Worm (Caenorhabditis elegans) whole organism, L1 larva: ENCODE results near the gene F53E10.6.
A peak's percentile ranks its signal among the peaks of the same experiment; 100 is the strongest.

Experiments
- C04F5.9 ChIP-seq: sonication (generic microtip); optimal IDR thresholded peaks from 2 replicates; lab custom pipeline; 2016; ENCODE audit warnings: missing genetic modification characterization, missing compliant biosample characterization
- C16A3.4 ChIP-seq: fragments of 150-350 bp; optimal IDR thresholded peaks from 2 replicates; lab custom pipeline; 2014; ENCODE audit warnings: missing biosample characterization, missing genetic modification characterization
- C34B4.2 ChIP-seq: sonication (generic microtip); optimal IDR thresholded peaks from 2 replicates; lab custom pipeline; 2017; ENCODE audit warnings: mild to moderate bottlenecking, missing genetic modification characterization, missing compliant biosample characterization
- alr-1 ChIP-seq: fragments of 200-800 bp; sonication (Bioruptor generic); optimal IDR thresholded peaks from 2 replicates; lab custom pipeline; 2018; ENCODE audit warnings: borderline replicate concordance, mild to moderate bottlenecking, missing genetic modification characterization, missing compliant biosample characterization
- aly-2 ChIP-seq: fragments of 150-350 bp; optimal IDR thresholded peaks from 2 replicates; lab custom pipeline; 2014; ENCODE audit warnings: missing biosample characterization, missing genetic modification characterization
- ceh-8 ChIP-seq: fragments of 200-800 bp; sonication (Bioruptor generic); optimal IDR thresholded peaks from 2 replicates; lab custom pipeline; 2018; ENCODE audit warnings: mild to moderate bottlenecking, missing genetic modification characterization, moderate library complexity, missing compliant biosample characterization
- ceh-88 ChIP-seq: fragments of 200-800 bp; sonication (Bioruptor generic); IDR thresholded peaks from 2 replicates; pipeline ENCODE4 v1.3.6; 2022; ENCODE audit warnings: missing genetic modification characterization, missing compliant biosample characterization
- ces-1 ChIP-seq: fragments of 150-350 bp; optimal IDR thresholded peaks from 2 replicates; lab custom pipeline; 2014; ENCODE audit warnings: missing biosample characterization, missing genetic modification reagents, missing genetic modification characterization
- dsc-1 ChIP-seq: sonication (generic microtip); optimal IDR thresholded peaks from 2 replicates; lab custom pipeline; 2016; ENCODE audit warnings: mild to moderate bottlenecking, missing genetic modification characterization, missing compliant biosample characterization
- efl-1 ChIP-seq, 4 experiments: fragments of 150-350 bp; optimal IDR thresholded peaks in 3 of 4; peaks in 1 of 4; 1 replicate in 1 of 4; 2 replicates in 3 of 4; lab custom pipeline; 2014; ENCODE audit warnings: missing biosample characterization in 2 of 4, missing genetic modification characterization in 2 of 4, missing genetic modification reagents in 2 of 4
- efl-3 ChIP-seq: fragments of 200-800 bp; sonication (Bioruptor generic); optimal IDR thresholded peaks from 2 replicates; lab custom pipeline; 2018; ENCODE audit warnings: mild to moderate bottlenecking, missing genetic modification characterization, missing compliant biosample characterization
- elt-2 ChIP-seq: sonication (generic microtip); optimal IDR thresholded peaks from 2 replicates; lab custom pipeline; 2016; ENCODE audit warnings: missing genetic modification characterization, mild to moderate bottlenecking, inconsistent platforms, missing compliant biosample characterization, missing genetic modification reagents
- elt-3 ChIP-seq, 6 experiments: fragments of 150-350 bp in 1 of 6; sonication (generic microtip); optimal IDR thresholded peaks; 2 replicates each; lab custom pipeline; 2017 to 2018; ENCODE audit warnings: missing biosample characterization in 6 of 6, missing genetic modification characterization in 6 of 6, inconsistent platforms in 1 of 6
- ets-5 ChIP-seq: fragments of 200-800 bp; sonication (Bioruptor generic); IDR thresholded peaks from 2 replicates; pipeline ENCODE4 v1.3.6; 2022; ENCODE audit warnings: missing genetic modification characterization, missing compliant biosample characterization
- grh-1 ChIP-seq: fragments of 200-800 bp; sonication (Bioruptor generic); IDR thresholded peaks from 2 replicates; pipeline ENCODE4 v1.3.6; 2022; ENCODE audit warnings: missing genetic modification reagents, missing genetic modification characterization, missing compliant biosample characterization
- hlh-17 ChIP-seq: fragments of 200-800 bp; sonication (Bioruptor generic); optimal IDR thresholded peaks from 2 replicates; lab custom pipeline; 2018; ENCODE audit warnings: missing genetic modification characterization, mild to moderate bottlenecking, missing compliant biosample characterization, moderate library complexity, borderline replicate concordance
- hlh-4 ChIP-seq: sonication (generic microtip); optimal IDR thresholded peaks from 2 replicates; lab custom pipeline; 2016; ENCODE audit warnings: mild to moderate bottlenecking, missing genetic modification characterization, missing compliant biosample characterization
- hpl-2 ChIP-seq: fragments of 150-350 bp; optimal IDR thresholded peaks from 2 replicates; lab custom pipeline; 2014; ENCODE audit warnings: missing biosample characterization, missing genetic modification reagents, missing genetic modification characterization
- jun-1 ChIP-seq: fragments of 150-350 bp; optimal IDR thresholded peaks from 2 replicates; lab custom pipeline; 2014; ENCODE audit warnings: missing biosample characterization, missing genetic modification reagents, missing genetic modification characterization
- lin-13 ChIP-seq: fragments of 150-350 bp; optimal IDR thresholded peaks from 2 replicates; lab custom pipeline; 2014; ENCODE audit warnings: missing biosample characterization, missing genetic modification reagents, missing genetic modification characterization
- lin-14 ChIP-seq: fragments of 200-800 bp; sonication (Bioruptor generic); optimal IDR thresholded peaks from 2 replicates; lab custom pipeline; 2018; ENCODE audit warnings: mild to moderate bottlenecking, missing genetic modification characterization, moderate library complexity, missing compliant biosample characterization
- lin-39 ChIP-seq: fragments of 150-350 bp; optimal IDR thresholded peaks from 2 replicates; lab custom pipeline; 2014; ENCODE audit warnings: missing biosample characterization, missing genetic modification reagents, missing genetic modification characterization
- lir-3 ChIP-seq: sonication (generic microtip); optimal IDR thresholded peaks from 2 replicates; lab custom pipeline; 2016; ENCODE audit warnings: mild to moderate bottlenecking, missing genetic modification characterization, moderate library complexity, missing compliant biosample characterization; ENCODE audit not compliant: poor library complexity
- lsy-2 ChIP-seq, 2 experiments: fragments of 150-350 bp; optimal IDR thresholded peaks; 2 replicates each; lab custom pipeline; 2014; ENCODE audit warnings: missing biosample characterization in 2 of 2, missing genetic modification characterization in 2 of 2
- mab-9 ChIP-seq: fragments of 200-800 bp; sonication (Bioruptor generic); IDR thresholded peaks from 2 replicates; pipeline ENCODE4 v1.3.6; 2022; ENCODE audit warnings: missing genetic modification reagents, missing genetic modification characterization, missing compliant biosample characterization
- mef-2 ChIP-seq: fragments of 150-350 bp; optimal IDR thresholded peaks from 2 replicates; lab custom pipeline; 2014; ENCODE audit warnings: missing biosample characterization, missing genetic modification characterization
- mep-1 ChIP-seq: fragments of 150-350 bp; optimal IDR thresholded peaks from 2 replicates; lab custom pipeline; 2014; ENCODE audit warnings: missing biosample characterization, missing genetic modification characterization
- nhr-11 ChIP-seq: fragments of 150-350 bp; optimal IDR thresholded peaks from 2 replicates; lab custom pipeline; 2014; ENCODE audit warnings: missing biosample characterization, missing genetic modification characterization
- nhr-12 ChIP-seq: sonication (generic microtip); optimal IDR thresholded peaks from 2 replicates; lab custom pipeline; 2017; ENCODE audit warnings: missing biosample characterization, missing genetic modification characterization
- nhr-19 ChIP-seq: fragments of 200-800 bp; sonication (Bioruptor generic); conservative IDR thresholded peaks from 2 replicates; pipeline ENCODE4 v1.3.6; 2022; ENCODE audit warnings: missing genetic modification characterization, missing compliant biosample characterization
- nhr-237 ChIP-seq: fragments of 150-350 bp; optimal IDR thresholded peaks from 2 replicates; lab custom pipeline; 2014; ENCODE audit warnings: missing biosample characterization, missing genetic modification characterization
- nhr-47 ChIP-seq: sonication (generic microtip); optimal IDR thresholded peaks from 2 replicates; lab custom pipeline; 2016; ENCODE audit warnings: mild to moderate bottlenecking, missing genetic modification characterization, moderate library complexity, missing compliant biosample characterization
- nhr-76 ChIP-seq: sonication (generic microtip); optimal IDR thresholded peaks from 2 replicates; lab custom pipeline; 2017; ENCODE audit warnings: missing biosample characterization, missing genetic modification characterization
- nhr-84 ChIP-seq: sonication (generic microtip); optimal IDR thresholded peaks from 2 replicates; lab custom pipeline; 2017; ENCODE audit warnings: missing biosample characterization, missing genetic modification characterization
- nhr-85 ChIP-seq: sonication (generic microtip); peaks from one replicate; lab custom pipeline; 2016; ENCODE audit warnings: missing genetic modification characterization, inconsistent platforms, missing compliant biosample characterization
- pag-3 ChIP-seq: sonication (generic microtip); optimal IDR thresholded peaks from 2 replicates; lab custom pipeline; 2017; ENCODE audit warnings: missing genetic modification characterization, mild to moderate bottlenecking, missing compliant biosample characterization, antibody characterized with exemption, borderline replicate concordance; ENCODE audit not compliant: insufficient read depth
- pqm-1 ChIP-seq: sonication (generic microtip); optimal IDR thresholded peaks from 3 replicates; lab custom pipeline; 2017; ENCODE audit warnings: missing biosample characterization, missing genetic modification characterization
- rnt-1 ChIP-seq: sonication (generic microtip); optimal IDR thresholded peaks from 2 replicates; lab custom pipeline; 2016; ENCODE audit warnings: mild to moderate bottlenecking, missing genetic modification characterization, moderate library complexity, missing compliant biosample characterization
- skn-1 ChIP-seq: fragments of 150-350 bp; optimal IDR thresholded peaks from 2 replicates; lab custom pipeline; 2014; ENCODE audit warnings: missing biosample characterization, missing genetic modification characterization
- snu-23 ChIP-seq: sonication (generic microtip); optimal IDR thresholded peaks from 2 replicates; lab custom pipeline; 2016; ENCODE audit warnings: missing genetic modification characterization, missing compliant biosample characterization
- sox-4 ChIP-seq: sonication (generic microtip); optimal IDR thresholded peaks from 2 replicates; lab custom pipeline; 2016; ENCODE audit warnings: missing genetic modification characterization, missing compliant biosample characterization
- sptf-1 ChIP-seq: fragments of 150-350 bp; optimal IDR thresholded peaks from 2 replicates; lab custom pipeline; 2014; ENCODE audit warnings: missing biosample characterization, missing genetic modification characterization
- swsn-7 ChIP-seq: sonication (generic microtip); optimal IDR thresholded peaks from 2 replicates; lab custom pipeline; 2016; ENCODE audit warnings: missing genetic modification characterization, missing compliant biosample characterization
- tbx-2 ChIP-seq: sonication (generic microtip); optimal IDR thresholded peaks from 2 replicates; lab custom pipeline; 2016; ENCODE audit warnings: missing genetic modification characterization, missing compliant biosample characterization
- tlp-1 ChIP-seq: fragments of 150-350 bp; optimal IDR thresholded peaks from 2 replicates; lab custom pipeline; 2014; ENCODE audit warnings: missing biosample characterization, missing genetic modification characterization
- unc-130 ChIP-seq: fragments of 150-350 bp; optimal IDR thresholded peaks from 2 replicates; lab custom pipeline; 2017; ENCODE audit warnings: missing biosample characterization, missing genetic modification characterization, inconsistent platforms
- unc-30 ChIP-seq: sonication (generic microtip); optimal IDR thresholded peaks from 2 replicates; lab custom pipeline; 2017; ENCODE audit warnings: missing biosample characterization, missing genetic modification characterization
- unc-86 ChIP-seq: sonication (generic microtip); optimal IDR thresholded peaks from 2 replicates; lab custom pipeline; 2016; ENCODE audit warnings: missing genetic modification characterization, missing compliant biosample characterization
- zag-1 ChIP-seq: fragments of 150-350 bp; optimal IDR thresholded peaks from 2 replicates; lab custom pipeline; 2014; ENCODE audit warnings: missing biosample characterization, missing genetic modification characterization
- zip-4 ChIP-seq: fragments of 200-800 bp; sonication (Bioruptor generic); optimal IDR thresholded peaks from 2 replicates; lab custom pipeline; 2018; ENCODE audit warnings: mild to moderate bottlenecking, missing genetic modification characterization, moderate library complexity, missing compliant biosample characterization
- ztf-11 ChIP-seq, 2 experiments: sonication (generic microtip); optimal IDR thresholded peaks; 2 replicates each; lab custom pipeline; 2016 to 2017; ENCODE audit warnings: missing genetic modification characterization in 2 of 2, missing biosample characterization in 1 of 2, missing compliant biosample characterization in 1 of 2
- ztf-4 ChIP-seq: fragments of 150-350 bp; optimal IDR thresholded peaks from 2 replicates; lab custom pipeline; 2014; ENCODE audit warnings: missing biosample characterization, missing genetic modification characterization

The F53E10.6 gene

ce11 chrV:2614986-2615687, 12.3 kb upstream of the F53E10.6 start, which contains the start of gene F53E10.1 (continued):
- TF ChIP-seq lin-13 (peak; percentile 12), C34B4.2 (tag; lab: Kevin White, UChicago) (no peak), rnt-1 (tag; lab: Kevin White, UChicago) (peak; percentile 58), nhr-84 (tag; lab: Kevin White, UChicago) (no peak), skn-1 (tag; lab: Kevin White, UChicago) (peak; percentile 75), sptf-1 (tag; lab: Kevin White, UChicago) (no peak), alr-1 (tag; lab: Kevin White, UChicago) (no peak), C16A3.4 (tag; lab: Kevin White, UChicago) (no peak), ztf-11 (tag; optimal IDR thresholded peaks at IDR 0.05; lab: Kevin White, UChicago) (no peak), nhr-12 (tag; lab: Kevin White, UChicago) (no peak), elt-2 (peak; percentile 26), nhr-76 (tag; lab: Kevin White, UChicago) (no peak), efl-1 (optimal IDR thresholded peaks at IDR 0.05; lab: Kevin White, UChicago) (peak; percentile 47 to 58), efl-1 (GFP tag; optimal IDR thresholded peaks at IDR 0.05 in 1 of 2; lab: Kevin White, UChicago) (peak; percentile 44 to 93), unc-30 (tag; lab: Kevin White, UChicago) (no peak), nhr-11 (tag; lab: Kevin White, UChicago) (no peak), aly-2 (tag; lab: Kevin White, UChicago) (no peak), mef-2 (tag; lab: Kevin White, UChicago) (no peak), lin-14 (peak; percentile 82), ces-1 (GFP tag; lab: Kevin White, UChicago) (no peak), dsc-1 (tag; lab: Kevin White, UChicago) (no peak), pqm-1 (no peak), pag-3 (tag; lab: Kevin White, UChicago) (no peak), nhr-47 (tag; lab: Kevin White, UChicago) (no peak), unc-130 (tag; lab: Kevin White, UChicago) (peak; percentile 20), snu-23 (peak; percentile 80), ceh-8 (GFP tag; lab: Kevin White, UChicago) (no peak), nhr-85 (peak; percentile 94), jun-1 (tag; lab: Kevin White, UChicago) (no peak), mab-9 (GFP tag; lab: Robert Waterston, UW) (no peak), hpl-2 (GFP tag; lab: Kevin White, UChicago) (no peak), zag-1 (tag; lab: Kevin White, UChicago) (no peak), tbx-2 (tag; lab: Kevin White, UChicago) (peak; percentile 56), hlh-4 (tag; lab: Kevin White, UChicago) (no peak), ztf-4 (tag; lab: Kevin White, UChicago) (no peak), hlh-17 (no peak), mep-1 (tag; lab: Kevin White, UChicago) (peak; percentile 52), efl-3 (no peak), zip-4 (no peak), C04F5.9 (no peak), ets-5 (GFP tag; lab: Robert Waterston, UW) (no peak), unc-86 (tag; lab: Kevin White, UChicago) (no peak), nhr-237 (no peak), lsy-2 (tag; optimal IDR thresholded peaks at IDR 0.05; lab: Kevin White, UChicago) (peak; percentile 5 to 29), nhr-19 (GFP tag; lab: Robert Waterston, UW) (peak; percentile 47; the same call in 1 of the 2 replicates), grh-1 (GFP tag; lab: Robert Waterston, UW) (no peak), sox-4 (tag; lab: Kevin White, UChicago) (no peak), tlp-1 (no peak), lir-3 (no peak), swsn-7 (peak; percentile 33), ceh-88 (no peak), lin-39 (tag; lab: Kevin White, UChicago) (no peak), elt-3 (tag; optimal IDR thresholded peaks at IDR 0.05; lab: Kevin White, UChicago) (peak in 1 of 6 experiments; percentile 38)
